Worm (Caenorhabditis elegans): ENCODE data around the gene odr-8.

DNA sequence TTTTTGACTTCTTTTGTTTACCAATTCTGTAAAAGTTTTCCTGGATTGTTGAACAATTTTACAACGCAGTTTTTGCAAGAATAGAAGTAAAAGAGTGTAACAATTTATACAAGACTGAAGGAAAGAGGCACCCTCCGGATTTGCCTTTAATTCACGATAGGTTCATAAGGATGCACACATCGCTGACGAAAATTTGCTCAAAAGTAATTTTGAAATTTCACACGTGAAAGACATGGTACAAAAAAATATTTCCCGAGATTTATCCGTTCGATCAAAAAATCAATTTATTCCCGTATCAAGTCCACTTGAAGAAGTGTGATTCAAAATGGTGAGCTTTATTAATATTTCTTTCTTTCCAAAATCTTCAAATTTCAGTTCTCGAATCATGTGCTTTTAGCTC is 4.6 kb downstream of the odr-8 start, which contains the start of gene C43G2.3:
- TF ChIP-seq jun-1 (tag; optimal IDR thresholded peaks at IDR 0.05) = no peak
- no peak for TF ChIP-seq rbr-2 (tag; optimal IDR thresholded peaks at IDR 0.05)
- no peak for TF ChIP-seq fos-1 (tag; optimal IDR thresholded peaks at IDR 0.05)
- TF ChIP-seq spr-1 (tag; optimal IDR thresholded peaks at IDR 0.05) = no peak
- no peak for TF ChIP-seq daf-19 (GFP tag; conservative IDR thresholded peaks at IDR 0.05)
- TF ChIP-seq nhr-25 (tag; optimal IDR thresholded peaks at IDR 0.05; ENCODE audit: borderline replicate concordance, insufficient read depth) = no peak
- TF ChIP-seq aha-1 (tag) = no peak
- no peak for TF ChIP-seq snpc-1.2 (GFP tag; IDR thresholded peaks at IDR 0.05)
- no peak for TF ChIP-seq ZK546.5 (tag; optimal IDR thresholded peaks at IDR 0.05)
